Fruit fly (Drosophila melanogaster) whole organism, wandering third instar larva: ENCODE measurements around the gene BG642312.

ENCODE experiments used
- CG32264 ChIP-seq: fragments of 200-800 bp; sonication (Bioruptor generic); optimal IDR thresholded peaks from 2 replicates; lab custom pipeline; 2016; ENCODE audit warnings: missing biosample characterization, missing genetic modification characterization
- CrebA ChIP-seq: fragments of 200-800 bp; sonication (Bioruptor generic); optimal IDR thresholded peaks from 2 replicates; lab custom pipeline; 2016; ENCODE audit warnings: missing biosample characterization, mild to moderate bottlenecking, missing genetic modification characterization, borderline replicate concordance
- Dfd ChIP-seq: fragments of >200 bp; optimal IDR thresholded peaks from 2 replicates; lab custom pipeline; 2017; ENCODE audit warnings: missing biosample characterization, missing genetic modification characterization
- Dif ChIP-seq: fragments of 200-275, 200-300 bp; sonication (Bioruptor generic); optimal IDR thresholded peaks from 2 replicates; lab custom pipeline; 2018; ENCODE audit warnings: missing biosample characterization, missing genetic modification characterization; ENCODE audit not compliant: partially characterized antibody
- HLH106 ChIP-seq: fragments of 200-800 bp; optimal IDR thresholded peaks from 3 replicates; lab custom pipeline; 2019; ENCODE audit warnings: missing biosample characterization, mild to moderate bottlenecking, missing genetic modification characterization, moderate library complexity
- Hnf4 ChIP-seq: fragments of 200-800 bp; sonication (Bioruptor generic); optimal IDR thresholded peaks from 2 replicates; lab custom pipeline; 2016; ENCODE audit warnings: missing biosample characterization, mild to moderate bottlenecking, missing genetic modification characterization
- Hr83 ChIP-seq: fragments of 200-300 bp; sonication (Bioruptor generic); optimal IDR thresholded peaks from 2 replicates; lab custom pipeline; 2016; ENCODE audit warnings: missing biosample characterization, mild to moderate bottlenecking, missing genetic modification characterization, moderate library complexity; ENCODE audit not compliant: poor library complexity, severe bottlenecking
- Jra ChIP-seq: sonication (Bioruptor generic); optimal IDR thresholded peaks from 2 replicates; lab custom pipeline; 2016; ENCODE audit warnings: missing biosample characterization, missing genetic modification characterization
- Myc ChIP-seq: fragments of >200 bp; optimal IDR thresholded peaks from 2 replicates; lab custom pipeline; 2017
- OdsH ChIP-seq: fragments of 200-800 bp; sonication (Bioruptor generic); optimal IDR thresholded peaks from 2 replicates; lab custom pipeline; 2016; ENCODE audit warnings: missing biosample characterization, mild to moderate bottlenecking, missing genetic modification characterization
- Rel ChIP-seq, 2 experiments: fragments of 200-800 bp; sonication (Bioruptor generic) in 1 of 2; optimal IDR thresholded peaks; 2 replicates in 1 of 2; 3 replicates in 1 of 2; lab custom pipeline; 2016 to 2019; ENCODE audit warnings: mild to moderate bottlenecking in 2 of 2, missing biosample characterization in 2 of 2, missing genetic modification characterization in 2 of 2, moderate library complexity in 1 of 2
- Sp1 ChIP-seq: fragments of 200-800 bp; sonication (Bioruptor generic); optimal IDR thresholded peaks from 3 replicates; lab custom pipeline; 2019; ENCODE audit warnings: missing biosample characterization, mild to moderate bottlenecking, missing genetic modification characterization, moderate library complexity
- Vsx2 ChIP-seq: fragments of 200-300, 225-300 bp; sonication (Bioruptor generic); optimal IDR thresholded peaks from 2 replicates; lab custom pipeline; 2018; ENCODE audit warnings: missing biosample characterization, missing genetic modification characterization; ENCODE audit not compliant: partially characterized antibody
- br ChIP-seq: fragments of 200-800 bp; sonication (Bioruptor generic); optimal IDR thresholded peaks from 2 replicates; lab custom pipeline; 2016; ENCODE audit warnings: missing biosample characterization, missing genetic modification characterization
- dl ChIP-seq, 2 experiments: fragments of 175-275, 200-275 bp in 1 of 2; fragments of 200-275 bp in 1 of 2; sonication (Bioruptor generic); optimal IDR thresholded peaks; lab custom pipeline; 2018; ENCODE audit warnings: mild to moderate bottlenecking in 2 of 2, missing biosample characterization in 2 of 2, missing genetic modification characterization in 2 of 2, moderate library complexity in 2 of 2; ENCODE audit not compliant: partially characterized antibody in 2 of 2, insufficient read depth in 1 of 2
- ey ChIP-seq: fragments of 200-800 bp; sonication (Bioruptor generic); optimal IDR thresholded peaks from 2 replicates; lab custom pipeline; 2016; ENCODE audit warnings: missing biosample characterization, missing genetic modification characterization
- foxo ChIP-seq, 2 experiments: fragments of 200-800 bp; sonication (Bioruptor generic); optimal IDR thresholded peaks; 2 replicates in 1 of 2; 3 replicates in 1 of 2; lab custom pipeline; 2016 to 2017; ENCODE audit warnings: missing biosample characterization in 2 of 2, missing genetic modification characterization in 2 of 2
- fru ChIP-seq: fragments of 200-800 bp; sonication (Bioruptor generic); optimal IDR thresholded peaks from 3 replicates; lab custom pipeline; 2016; ENCODE audit warnings: missing biosample characterization, mild to moderate bottlenecking, missing genetic modification characterization
- h ChIP-seq: fragments of 200-800 bp; sonication (Bioruptor generic); optimal IDR thresholded peaks from 3 replicates; lab custom pipeline; 2016; ENCODE audit warnings: missing biosample characterization, mild to moderate bottlenecking, missing genetic modification characterization
- psq ChIP-seq: fragments of 200-800 bp; sonication (Bioruptor generic); optimal IDR thresholded peaks from 3 replicates; lab custom pipeline; 2017; ENCODE audit warnings: missing biosample characterization, mild to moderate bottlenecking, missing genetic modification characterization, moderate library complexity
- rgr ChIP-seq: fragments of 200-800 bp; sonication (Bioruptor generic); optimal IDR thresholded peaks from 3 replicates; lab custom pipeline; 2016; ENCODE audit warnings: missing biosample characterization, mild to moderate bottlenecking, missing genetic modification characterization
- sage ChIP-seq: fragments of 200-800 bp; sonication (Bioruptor generic); optimal IDR thresholded peaks from 2 replicates; lab custom pipeline; 2016; ENCODE audit warnings: missing biosample characterization, mild to moderate bottlenecking, missing genetic modification characterization
- sv ChIP-seq: fragments of 200-800 bp; sonication (Bioruptor generic); optimal IDR thresholded peaks from 3 replicates; lab custom pipeline; 2016; ENCODE audit warnings: missing biosample characterization, missing genetic modification characterization
- tai ChIP-seq: sonication (Bioruptor generic); optimal IDR thresholded peaks from 2 replicates; lab custom pipeline; 2016; ENCODE audit warnings: missing biosample characterization, missing genetic modification characterization
- woc ChIP-seq: sonication (Bioruptor generic); optimal IDR thresholded peaks from 2 replicates; lab custom pipeline; 2016; ENCODE audit warnings: missing biosample characterization, mild to moderate bottlenecking, missing genetic modification characterization

The BG642312 gene

DNA sequence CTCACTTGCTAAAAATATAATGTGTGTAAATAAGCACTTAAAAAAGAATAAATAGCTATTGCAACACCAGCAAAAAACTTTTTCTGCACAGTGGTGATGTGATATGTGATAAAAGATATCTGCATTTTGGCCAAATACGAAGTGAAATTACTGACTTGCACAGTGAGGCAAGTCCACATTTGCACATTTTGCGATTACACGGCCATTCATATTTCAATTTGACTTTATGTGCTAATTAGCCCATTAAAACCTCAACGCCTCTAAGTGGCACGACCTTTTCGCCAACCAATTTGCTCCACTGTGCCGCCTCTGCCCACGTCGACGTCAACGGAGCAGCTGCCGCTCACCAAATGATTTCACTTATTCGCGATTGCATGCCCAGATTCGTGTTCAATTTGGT lies 13.0 kb downstream of the BG642312 start, which contains the start of gene CG33946 (continued):
- no peak for TF ChIP-seq Hnf4
- TF ChIP-seq Sp1 (GFP tag; lab: Kevin White, UChicago): peak; percentile 2
- no peak for TF ChIP-seq dl (GFP tag; optimal IDR thresholded peaks at IDR 0.05; lab: Kevin White, UChicago; ENCODE audit: insufficient read depth in 1 of 2, partially characterized antibody in 2 of 2)
- no peak for TF ChIP-seq Dfd (GFP tag; lab: Kevin White, UChicago)
- TF ChIP-seq rgr (GFP tag; lab: Kevin White, UChicago): peak; percentile 63
- TF ChIP-seq OdsH (GFP tag; lab: Kevin White, UChicago): peak; percentile 17
- TF ChIP-seq Vsx2 (GFP tag; lab: Kevin White, UChicago): no peak
- peak; percentile 30 for TF ChIP-seq HLH106

DNA sequence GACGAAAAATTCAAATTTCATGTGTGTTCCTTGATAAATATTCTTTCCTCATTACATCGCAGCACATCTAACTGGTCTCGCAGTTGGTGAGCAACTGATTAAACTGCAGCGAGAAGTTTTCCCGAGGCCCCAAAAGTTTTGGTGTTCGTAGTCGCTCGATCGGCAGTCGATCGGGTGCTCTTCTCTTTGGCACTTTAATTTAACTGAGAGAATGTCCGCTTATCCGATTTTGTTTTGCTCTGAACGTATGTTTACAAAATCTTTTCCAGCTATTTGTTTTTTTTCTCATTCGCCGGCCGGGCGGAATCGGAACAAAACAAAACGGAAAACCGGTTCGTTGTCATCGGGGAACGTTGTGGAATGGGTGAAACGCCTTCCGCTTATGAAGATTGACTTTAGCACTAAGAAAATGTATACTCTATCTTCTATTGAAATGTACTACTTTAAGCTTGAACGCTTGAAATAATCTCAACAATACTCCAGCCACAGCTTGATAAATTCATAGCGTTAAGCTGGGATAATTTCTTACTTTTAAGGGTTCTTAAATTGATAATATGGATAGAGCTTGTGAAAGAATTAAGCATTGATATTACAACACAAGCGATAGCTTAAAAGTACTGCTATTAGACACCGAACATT lies 14.5 kb downstream of the BG642312 start:
- peak in 1 of 2 experiments; percentile 23 for TF ChIP-seq dl (GFP tag; optimal IDR thresholded peaks at IDR 0.05; lab: Kevin White, UChicago; ENCODE audit: insufficient read depth in 1 of 2, partially characterized antibody in 2 of 2)
- peak; percentile 75 for TF ChIP-seq sage (GFP tag; lab: Kevin White, UChicago)
- TF ChIP-seq psq: peak; percentile 84
- no peak for TF ChIP-seq Sp1 (GFP tag; lab: Kevin White, UChicago)
- peak; percentile 57 for TF ChIP-seq Rel (GFP tag; optimal IDR thresholded peaks at IDR 0.05; lab: Kevin White, UChicago)
- no peak for TF ChIP-seq Rel (tag; optimal IDR thresholded peaks at IDR 0.05; lab: Kevin White, UChicago)
- no peak for TF ChIP-seq tai (GFP tag; lab: Kevin White, UChicago)
- no peak for TF ChIP-seq ey (GFP tag; lab: Kevin White, UChicago)
- TF ChIP-seq CG32264: no peak
- no peak for TF ChIP-seq Jra (GFP tag; lab: Kevin White, UChicago)
- TF ChIP-seq h (GFP tag; lab: Kevin White, UChicago): no peak
- peak in 1 of 2 experiments; percentile 52 for TF ChIP-seq foxo (GFP tag; optimal IDR thresholded peaks at IDR 0.05; lab: Kevin White, UChicago)
- TF ChIP-seq Myc (lab: Kevin White, UChicago): no peak
- peak; percentile 84 for TF ChIP-seq CrebA (GFP tag; lab: Kevin White, UChicago)

DNA sequence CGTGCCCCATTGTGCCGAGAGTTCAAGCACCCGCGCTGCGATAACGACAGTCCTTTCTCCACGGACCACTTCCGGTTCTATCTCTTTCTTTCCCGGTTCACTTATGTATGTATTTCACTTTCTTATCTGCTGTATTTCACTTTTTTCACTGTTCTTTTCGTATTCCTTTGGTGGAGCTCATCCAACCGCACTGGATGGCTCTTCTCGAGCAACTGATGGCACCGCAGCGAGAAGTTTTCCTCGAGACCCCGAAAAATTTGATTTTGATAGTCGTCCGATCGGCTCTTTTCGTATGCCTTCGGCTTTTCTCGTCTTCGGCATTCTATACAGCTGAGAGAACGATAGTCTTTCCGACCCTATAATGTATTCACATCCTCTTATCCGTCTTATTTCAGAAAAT lies 15.4 kb downstream of the BG642312 start, which contains the start of gene LanA:
Gene LanA (minus strand): TSS at position 217 of the 400 bp plus-strand sequence.
- peak; percentile 22 for TF ChIP-seq Vsx2 (GFP tag; lab: Kevin White, UChicago)
- TF ChIP-seq Dif (GFP tag; lab: Kevin White, UChicago): peak; percentile 52
- peak; percentile 16 for TF ChIP-seq Hr83 (GFP tag; lab: Kevin White, UChicago)
- peak; percentile 6 for TF ChIP-seq Sp1 (GFP tag; lab: Kevin White, UChicago)
- no peak for TF ChIP-seq woc (GFP tag; lab: Kevin White, UChicago)
- no peak for TF ChIP-seq h (GFP tag; lab: Kevin White, UChicago)
- TF ChIP-seq dl (GFP tag; optimal IDR thresholded peaks at IDR 0.05; lab: Kevin White, UChicago; ENCODE audit: insufficient read depth in 1 of 2, partially characterized antibody in 2 of 2): no peak
- TF ChIP-seq HLH106: peak; percentile 8
- no peak for TF ChIP-seq Myc (lab: Kevin White, UChicago)
- TF ChIP-seq Rel (GFP tag; optimal IDR thresholded peaks at IDR 0.05; lab: Kevin White, UChicago): no peak
- TF ChIP-seq Rel (tag; optimal IDR thresholded peaks at IDR 0.05; lab: Kevin White, UChicago): peak; percentile 45

DNA sequence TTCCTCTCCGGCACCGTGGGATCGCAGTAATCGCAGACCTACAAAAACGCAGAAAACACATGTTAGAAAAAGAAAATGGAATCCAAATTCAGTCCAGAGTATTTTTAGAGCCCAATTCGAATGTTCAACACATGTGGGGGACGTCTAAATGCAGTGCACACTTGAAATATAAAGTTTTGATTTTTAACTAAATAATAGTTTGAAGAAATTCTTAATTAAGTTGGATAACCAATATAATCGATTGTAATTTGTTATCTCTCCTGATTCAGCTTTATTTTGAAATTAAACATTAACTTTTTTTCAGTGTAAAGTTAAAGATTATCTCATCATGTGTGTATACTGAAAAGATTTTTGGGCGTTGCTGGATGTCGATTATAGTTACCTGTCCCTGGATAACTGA lies 16.0 kb downstream of the BG642312 start:
- TF ChIP-seq HLH106 (peak; percentile 43), Myc (lab: Kevin White, UChicago) (no peak), ey (GFP tag; lab: Kevin White, UChicago) (peak; percentile 68), woc (GFP tag; lab: Kevin White, UChicago) (peak; percentile 58), fru (GFP tag; lab: Kevin White, UChicago) (peak; percentile 79), OdsH (GFP tag; lab: Kevin White, UChicago) (peak; percentile 72), psq (peak; percentile 11), Hnf4 (peak; percentile 55), br (GFP tag; lab: Kevin White, UChicago) (peak; percentile 26), sv (no peak), Sp1 (GFP tag; lab: Kevin White, UChicago) (peak; percentile 47), rgr (GFP tag; lab: Kevin White, UChicago) (peak; percentile 67), foxo (GFP tag; optimal IDR thresholded peaks at IDR 0.05; lab: Kevin White, UChicago) (peak in 1 of 2 experiments; percentile 71), Rel (GFP tag; optimal IDR thresholded peaks at IDR 0.05; lab: Kevin White, UChicago) (no peak), Rel (tag; optimal IDR thresholded peaks at IDR 0.05; lab: Kevin White, UChicago) (no peak), h (GFP tag; lab: Kevin White, UChicago) (peak; percentile 69)

DNA sequence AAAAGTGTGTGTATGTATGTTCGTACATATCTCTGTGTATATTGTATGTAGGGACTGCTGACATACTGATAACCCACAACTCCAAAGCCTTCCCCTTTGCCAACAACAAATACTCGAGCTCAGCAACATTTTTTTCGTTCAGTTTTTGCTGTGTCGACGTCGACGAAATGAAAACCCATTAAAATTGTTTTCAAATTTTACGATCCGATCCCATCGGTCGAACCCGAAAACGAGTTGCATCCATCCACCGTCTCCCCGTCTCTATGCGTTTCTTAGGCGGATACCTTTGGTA lies 16.4 kb downstream of the BG642312 start:
- TF ChIP-seq sage (GFP tag; lab: Kevin White, UChicago): no peak
- TF ChIP-seq psq: peak; percentile 7
